Fruit fly (Drosophila melanogaster) whole organism, embryonic: ENCODE measurements around the gene y.

Experiments
- Bgb ChIP-seq: fragments of 200-800 bp; sonication (Bioruptor generic); IDR thresholded peaks from 2 replicates; pipeline ENCODE4 v1.3.6; 2022; ENCODE audit warnings: missing biosample characterization, missing genetic modification characterization; ENCODE audit not compliant: partially characterized antibody
- CG10979 ChIP-seq: fragments of 200-800 bp; sonication (Bioruptor generic); optimal IDR thresholded peaks from 2 replicates; lab custom pipeline; 2018; ENCODE audit warnings: missing biosample characterization, mild to moderate bottlenecking, missing genetic modification characterization, moderate library complexity
- CG11504 ChIP-seq: fragments of 200-800 bp; sonication (Bioruptor generic); optimal IDR thresholded peaks from 3 replicates; lab custom pipeline; 2019; ENCODE audit warnings: missing biosample characterization, mild to moderate bottlenecking, missing genetic modification characterization, moderate library complexity
- CG14441 ChIP-seq: fragments of 200-800 bp; sonication (Bioruptor generic); IDR thresholded peaks from 2 replicates; pipeline ENCODE4 v1.3.6; 2022; ENCODE audit warnings: missing biosample characterization, missing genetic modification characterization
- CG14667 ChIP-seq: fragments of 200-800 bp; sonication (Bioruptor generic); IDR thresholded peaks from 2 replicates; pipeline ENCODE4 v1.3.6; 2022; ENCODE audit warnings: missing biosample characterization, missing genetic modification characterization
- CG14965 ChIP-seq: fragments of 200-800 bp; sonication (Bioruptor generic); optimal IDR thresholded peaks from 2 replicates; lab custom pipeline; 2016; ENCODE audit warnings: missing biosample characterization, missing genetic modification characterization, borderline replicate concordance
- CG15269 ChIP-seq: fragments of 200-800 bp; sonication (Bioruptor generic); optimal IDR thresholded peaks from 2 replicates; lab custom pipeline; 2018; ENCODE audit warnings: missing biosample characterization, mild to moderate bottlenecking, missing genetic modification characterization, moderate library complexity
- CG15514 ChIP-seq: fragments of 200-800 bp; sonication (Bioruptor generic); optimal IDR thresholded peaks from 3 replicates; lab custom pipeline; 2017; ENCODE audit warnings: missing biosample characterization, missing genetic modification characterization, mild to moderate bottlenecking, moderate library complexity, missing genetic modification reagents
- CG15696 ChIP-seq: fragments of 200-800 bp; sonication (Bioruptor generic); optimal IDR thresholded peaks from 2 replicates; lab custom pipeline; 2019; ENCODE audit warnings: missing biosample characterization, mild to moderate bottlenecking, missing genetic modification characterization, moderate library complexity
- CG16779 ChIP-seq: fragments of 200-800 bp; sonication (Bioruptor generic); IDR thresholded peaks from 2 replicates; pipeline ENCODE4 v1.3.6; 2022; ENCODE audit warnings: missing biosample characterization, missing genetic modification characterization
- CG17328 ChIP-seq: fragments of 200-800 bp; sonication (Bioruptor generic); IDR thresholded peaks from 2 replicates; pipeline ENCODE4 v1.3.6; 2022; ENCODE audit warnings: missing biosample characterization, missing genetic modification characterization
- CG17359 ChIP-seq: fragments of 200-800 bp; sonication (Bioruptor generic); optimal IDR thresholded peaks from 3 replicates; lab custom pipeline; 2018; ENCODE audit warnings: missing biosample characterization, mild to moderate bottlenecking, missing genetic modification characterization, moderate library complexity
- CG17829 ChIP-seq: fragments of 200-800 bp; optimal IDR thresholded peaks from 2 replicates; lab custom pipeline; 2019; ENCODE audit warnings: missing biosample characterization, mild to moderate bottlenecking, missing genetic modification characterization, moderate library complexity
- CG2202 ChIP-seq: fragments of 200-800 bp; sonication (Bioruptor generic); optimal IDR thresholded peaks from 2 replicates; lab custom pipeline; 2018; ENCODE audit warnings: missing biosample characterization, mild to moderate bottlenecking, missing genetic modification characterization
- CG2712 ChIP-seq: fragments of 200-800 bp; optimal IDR thresholded peaks from 3 replicates; lab custom pipeline; 2019; ENCODE audit warnings: missing biosample characterization, mild to moderate bottlenecking, missing genetic modification characterization, moderate library complexity
- CG31441 ChIP-seq: fragments of 200-800 bp; sonication (Bioruptor generic); IDR thresholded peaks from 2 replicates; pipeline ENCODE4 v1.3.6; 2022; ENCODE audit warnings: missing biosample characterization, missing genetic modification characterization
- CG34422 ChIP-seq: fragments of 200-800 bp; sonication (Bioruptor generic); IDR thresholded peaks from 3 replicates; pipeline ENCODE4 v1.3.6; 2022; ENCODE audit warnings: missing biosample characterization, missing genetic modification characterization
- CG6791 ChIP-seq: fragments of 200-800 bp; sonication (Bioruptor generic); IDR thresholded peaks from 3 replicates; pipeline ENCODE4 v1.3.6; 2022; ENCODE audit warnings: missing biosample characterization, missing genetic modification characterization; ENCODE audit not compliant: partially characterized antibody
- CG6813 ChIP-seq: fragments of 200-800 bp; sonication (Bioruptor generic); optimal IDR thresholded peaks from 2 replicates; lab custom pipeline; 2017; ENCODE audit warnings: missing biosample characterization, missing genetic modification characterization, mild to moderate bottlenecking, moderate library complexity, missing genetic modification reagents
- CG8478 ChIP-seq: fragments of >200 bp; optimal IDR thresholded peaks from 2 replicates; lab custom pipeline; 2018
- HLH54F ChIP-seq: fragments of 200-800 bp; sonication (Bioruptor generic); optimal IDR thresholded peaks from 3 replicates; lab custom pipeline; 2016; ENCODE audit warnings: missing biosample characterization, missing genetic modification characterization
- Hey ChIP-seq: fragments of 200-800 bp; sonication (Bioruptor generic); optimal IDR thresholded peaks from 3 replicates; lab custom pipeline; 2018; ENCODE audit warnings: missing biosample characterization, mild to moderate bottlenecking, missing genetic modification characterization
- Hmr ChIP-seq: fragments of 200-800 bp; sonication (Bioruptor generic); optimal IDR thresholded peaks from 3 replicates; lab custom pipeline; 2017; ENCODE audit warnings: mild to moderate bottlenecking, missing biosample characterization, missing genetic modification reagents, missing genetic modification characterization
- NfI ChIP-seq: fragments of 200-800 bp; sonication (Bioruptor generic); optimal IDR thresholded peaks from 3 replicates; lab custom pipeline; 2018; ENCODE audit warnings: missing biosample characterization, mild to moderate bottlenecking, missing genetic modification characterization, moderate library complexity
- Oli ChIP-seq: fragments of 200-800 bp; sonication (Bioruptor generic); optimal IDR thresholded peaks from 2 replicates; lab custom pipeline; 2018; ENCODE audit warnings: missing biosample characterization, mild to moderate bottlenecking, missing genetic modification characterization, moderate library complexity
- Pdp1 ChIP-seq, 2 experiments: fragments of 200-800 bp; sonication (Bioruptor generic); optimal IDR thresholded peaks; 3 replicates each; lab custom pipeline; 2016; ENCODE audit warnings: missing biosample characterization in 2 of 2, missing genetic modification characterization in 2 of 2, mild to moderate bottlenecking in 1 of 2, moderate library complexity in 1 of 2
- Sox100B ChIP-seq: fragments of 200-800 bp; sonication (Bioruptor generic); optimal IDR thresholded peaks from 3 replicates; lab custom pipeline; 2018; ENCODE audit warnings: missing biosample characterization, mild to moderate bottlenecking, missing genetic modification characterization
- Taf1 ChIP-seq: fragments of 200-800 bp; sonication (Bioruptor generic); IDR thresholded peaks from 2 replicates; pipeline ENCODE4 v1.3.6; 2022; ENCODE audit warnings: missing biosample characterization, missing genetic modification characterization
- ap ChIP-seq: fragments of 200-800 bp; sonication (Bioruptor generic); IDR thresholded peaks from 2 replicates; pipeline ENCODE4 v1.3.6; 2022; ENCODE audit warnings: missing biosample characterization, missing genetic modification characterization
- ase ChIP-seq: fragments of 200-800 bp; sonication (Bioruptor generic); IDR thresholded peaks from 3 replicates; pipeline ENCODE4 v1.3.6; 2022; ENCODE audit warnings: missing biosample characterization, missing genetic modification characterization
- ato ChIP-seq: fragments of 200-800 bp; sonication (Bioruptor generic); IDR thresholded peaks from 2 replicates; pipeline ENCODE4 v1.3.6; 2022; ENCODE audit warnings: missing biosample characterization, missing genetic modification characterization; ENCODE audit not compliant: partially characterized antibody
- az2 ChIP-seq: fragments of 200-800 bp; sonication (Bioruptor generic); optimal IDR thresholded peaks from 3 replicates; lab custom pipeline; 2016; ENCODE audit warnings: missing biosample characterization, missing genetic modification characterization
- bigmax ChIP-seq: fragments of 200-800 bp; sonication (Bioruptor generic); optimal IDR thresholded peaks from 2 replicates; lab custom pipeline; 2018; ENCODE audit warnings: missing biosample characterization, mild to moderate bottlenecking, missing genetic modification characterization
- cg ChIP-seq: fragments of 200-800 bp; sonication (Bioruptor generic); optimal IDR thresholded peaks from 3 replicates; lab custom pipeline; 2019; ENCODE audit warnings: missing biosample characterization, mild to moderate bottlenecking, missing genetic modification characterization, moderate library complexity
- ci ChIP-seq: fragments of 200-800 bp; sonication (Bioruptor generic); IDR thresholded peaks from 3 replicates; pipeline ENCODE4 v1.3.6; 2022; ENCODE audit warnings: missing biosample characterization, missing genetic modification characterization
- dmrt99B ChIP-seq: fragments of 200-800 bp; sonication (Bioruptor generic); optimal IDR thresholded peaks from 2 replicates; lab custom pipeline; 2018; ENCODE audit warnings: missing biosample characterization, mild to moderate bottlenecking, missing genetic modification characterization, moderate library complexity
- ewg ChIP-seq: fragments of 200-800 bp; sonication (Bioruptor generic); optimal IDR thresholded peaks from 3 replicates; lab custom pipeline; 2017; ENCODE audit warnings: mild to moderate bottlenecking, missing biosample characterization, missing genetic modification reagents, missing genetic modification characterization
- pita ChIP-seq: fragments of 200-800 bp; sonication (Bioruptor generic); optimal IDR thresholded peaks from 2 replicates; lab custom pipeline; 2017; ENCODE audit warnings: missing biosample characterization, mild to moderate bottlenecking, missing genetic modification characterization
- sc ChIP-seq, 3 experiments: fragments of >200 bp in 2 of 3; fragments of 200-800 bp in 1 of 3; sonication (Bioruptor generic) in 1 of 3; optimal IDR thresholded peaks; 2 replicates in 2 of 3; 3 replicates in 1 of 3; lab custom pipeline; 2017; ENCODE audit warnings: mild to moderate bottlenecking in 1 of 3, missing biosample characterization in 1 of 3, missing genetic modification characterization in 1 of 3, missing genetic modification reagents in 1 of 3
- seq ChIP-seq: fragments of 200-800 bp; sonication (Bioruptor generic); IDR thresholded peaks from 2 replicates; pipeline ENCODE4 v1.3.6; 2022; ENCODE audit warnings: missing biosample characterization, missing genetic modification characterization
- sisA ChIP-seq: fragments of 200-800 bp; sonication (Bioruptor generic); IDR thresholded peaks from 2 replicates; pipeline ENCODE4 v1.3.6; 2022; ENCODE audit warnings: missing biosample characterization, missing genetic modification characterization
- slbo ChIP-seq: fragments of 200-800 bp; sonication (Bioruptor generic); IDR thresholded peaks from 2 replicates; pipeline ENCODE4 v1.3.6; 2022; ENCODE audit warnings: missing biosample characterization, missing genetic modification characterization
- slp2 ChIP-seq: fragments of 200-800 bp; sonication (Bioruptor generic); optimal IDR thresholded peaks from 2 replicates; lab custom pipeline; 2016; ENCODE audit warnings: missing biosample characterization, missing genetic modification characterization
- sob ChIP-seq: fragments of 200-800 bp; sonication (Bioruptor generic); IDR thresholded peaks from 2 replicates; pipeline ENCODE4 v1.3.6; 2022; ENCODE audit warnings: missing biosample characterization, missing genetic modification characterization
- sqz ChIP-seq: fragments of 200-800 bp; sonication (Bioruptor generic); optimal IDR thresholded peaks from 3 replicates; lab custom pipeline; 2018; ENCODE audit warnings: missing biosample characterization, mild to moderate bottlenecking, missing genetic modification characterization
- toy ChIP-seq: fragments of 200-800 bp; sonication (Bioruptor generic); IDR thresholded peaks from 2 replicates; pipeline ENCODE4 v1.3.6; 2022; ENCODE audit warnings: missing biosample characterization, missing genetic modification characterization
- tup ChIP-seq: fragments of 200-800 bp; sonication (Bioruptor generic); optimal IDR thresholded peaks from 2 replicates; lab custom pipeline; 2016; ENCODE audit warnings: missing biosample characterization, mild to moderate bottlenecking, missing genetic modification characterization, moderate library complexity
- unpg ChIP-seq: fragments of 200-800 bp; sonication (Bioruptor generic); optimal IDR thresholded peaks from 3 replicates; lab custom pipeline; 2018; ENCODE audit warnings: missing biosample characterization, mild to moderate bottlenecking, missing genetic modification characterization, moderate library complexity
- z ChIP-seq: fragments of 200-800 bp; sonication (Bioruptor generic); IDR thresholded peaks from 3 replicates; pipeline ENCODE4 v1.3.6; 2022; ENCODE audit warnings: missing biosample characterization, missing genetic modification characterization
- zen2 ChIP-seq: fragments of 200-800 bp; sonication (Bioruptor generic); IDR thresholded peaks from 3 replicates; pipeline ENCODE4 v1.3.6; 2022; ENCODE audit warnings: missing biosample characterization, missing genetic modification characterization; ENCODE audit not compliant: partially characterized antibody
- zfh1 ChIP-seq: fragments of 200-800 bp; sonication (Bioruptor generic); IDR thresholded peaks from 3 replicates; pipeline ENCODE4 v1.3.6; 2022; ENCODE audit warnings: missing biosample characterization, missing genetic modification characterization

y gene

dm6 chrX:338123-338527 lies 18.2 kb upstream of the y start (continued):
- TF ChIP-seq zen2 (GFP tag; lab: Robert Waterston, UW) (no peak), slp2 (no peak), CG16779 (GFP tag; lab: Robert Waterston, UW) (no peak), ci (GFP tag; lab: Robert Waterston, UW) (0 out of 3 replicates have a peak, but pooled peaks have one; percentile 50), slbo (GFP tag; lab: Robert Waterston, UW) (peak; percentile 57), sc (optimal IDR thresholded peaks at IDR 0.05; lab: Kevin White, UChicago) (no peak), sc (GFP tag; optimal IDR thresholded peaks at IDR 0.05; lab: Kevin White, UChicago) (peak; percentile 84), tup (GFP tag; lab: Kevin White, UChicago) (no peak), HLH54F (no peak), CG6791 (no peak), z (no peak), Sox100B (peak; percentile 90), CG15696 (peak; percentile 45), CG34422 (0 out of 3 replicates have a peak, but pooled peaks have one; percentile 31), CG14667 (GFP tag; lab: Robert Waterston, UW) (peak; percentile 30; the same call in 1 of the 2 replicates), CG14965 (no peak), bigmax (no peak), seq (GFP tag; lab: Robert Waterston, UW) (peak; percentile 58), CG6813 (GFP tag; lab: Kevin White, UChicago) (peak; percentile 74), sob (GFP tag; lab: Robert Waterston, UW) (peak; percentile 26; the same call in 1 of the 2 replicates), pita (GFP tag; lab: Kevin White, UChicago) (no peak), zfh1 (GFP tag; lab: Robert Waterston, UW) (0 out of 3 replicates have a peak, but pooled peaks have one; percentile 31), az2 (GFP tag; lab: Kevin White, UChicago) (peak; percentile 11), ato (no peak), NfI (GFP tag; lab: Kevin White, UChicago) (peak; percentile 48), CG2712 (peak; percentile 91), CG14441 (GFP tag; lab: Robert Waterston, UW) (no peak), ase (GFP tag; lab: Robert Waterston, UW) (0 out of 3 replicates have a peak, but pooled peaks have one; percentile 41), ap (GFP tag; lab: Robert Waterston, UW) (peak; percentile 59; the same call in 1 of the 2 replicates), ewg (GFP tag; lab: Kevin White, UChicago) (peak; percentile 41), CG15514 (peak; percentile 36), CG8478 (lab: Kevin White, UChicago) (no peak), CG2202 (peak; percentile 40), CG10979 (tag; lab: Kevin White, UChicago) (peak; percentile 82), Hey (no peak), sisA (GFP tag; lab: Robert Waterston, UW) (no peak), Hmr (peak; percentile 78)

dm6 chrX:339866-340571 lies 16.3 kb upstream of the y start:
- peak; percentile 18 for TF ChIP-seq unpg (GFP tag; lab: Kevin White, UChicago)
- peak; percentile 18 for TF ChIP-seq CG15269
- no peak for TF ChIP-seq Taf1
- peak; percentile 50 for TF ChIP-seq dmrt99B (tag; lab: Kevin White, UChicago)
- TF ChIP-seq CG17359 (tag; lab: Kevin White, UChicago): peak; percentile 20
- TF ChIP-seq Pdp1 (GFP tag; optimal IDR thresholded peaks at IDR 0.05; lab: Kevin White, UChicago): peak in 1 of 2 experiments; percentile 21
- TF ChIP-seq Bgb: no peak
- peak; percentile 40; the same call in 1 of the 2 replicates for TF ChIP-seq CG31441 (GFP tag; lab: Robert Waterston, UW)
- TF ChIP-seq CG11504: peak; percentile 43
- TF ChIP-seq CG17829 (tag; lab: Kevin White, UChicago): peak; percentile 4
- TF ChIP-seq sqz: peak; percentile 42
- TF ChIP-seq CG17328 (GFP tag; lab: Robert Waterston, UW): no peak
- TF ChIP-seq cg (GFP tag; lab: Kevin White, UChicago): peak; percentile 45
- TF ChIP-seq toy (GFP tag; lab: Robert Waterston, UW): no peak
- TF ChIP-seq Oli: peak; percentile 9
